Fruit fly (Drosophila melanogaster) whole organism, embryonic: ENCODE data around the gene CG34454.
A peak's percentile ranks its signal among the peaks of the same experiment; 100 is the strongest.

ENCODE experiments used
- Bdp1 ChIP-seq: fragments of 200-800 bp; sonication (Bioruptor generic); optimal IDR thresholded peaks from 3 replicates; lab custom pipeline; 2016; ENCODE audit warnings: missing biosample characterization, missing genetic modification characterization
- CG10274 ChIP-seq: fragments of 200-800 bp; sonication (Bioruptor generic); optimal IDR thresholded peaks from 3 replicates; lab custom pipeline; 2017; ENCODE audit warnings: missing biosample characterization, mild to moderate bottlenecking, missing genetic modification characterization
- CG10431 ChIP-seq: fragments of 200-800 bp; sonication (Bioruptor generic); optimal IDR thresholded peaks from 3 replicates; lab custom pipeline; 2018; ENCODE audit warnings: missing biosample characterization, mild to moderate bottlenecking, missing genetic modification characterization
- CG10959 ChIP-seq: fragments of 200-800 bp; sonication (Bioruptor generic); IDR thresholded peaks from 2 replicates; pipeline ENCODE4 v1.3.6; 2022; ENCODE audit warnings: missing biosample characterization, missing genetic modification characterization
- CG11398 ChIP-seq: fragments of 200-800 bp; sonication (Bioruptor generic); optimal IDR thresholded peaks from 2 replicates; lab custom pipeline; 2016; ENCODE audit warnings: missing biosample characterization, missing genetic modification characterization
- CG12659 ChIP-seq: fragments of 200-800 bp; sonication (Bioruptor generic); optimal IDR thresholded peaks from 3 replicates; lab custom pipeline; 2017; ENCODE audit warnings: mild to moderate bottlenecking, missing biosample characterization, missing genetic modification reagents, missing genetic modification characterization
- CG12744 ChIP-seq: fragments of 200-800 bp; sonication (Bioruptor generic); optimal IDR thresholded peaks from 2 replicates; lab custom pipeline; 2016; ENCODE audit warnings: missing biosample characterization, missing genetic modification characterization
- CG17328 ChIP-seq: fragments of 200-800 bp; sonication (Bioruptor generic); IDR thresholded peaks from 2 replicates; pipeline ENCODE4 v1.3.6; 2022; ENCODE audit warnings: missing biosample characterization, missing genetic modification characterization
- CG4328 ChIP-seq: fragments of 200-800 bp; sonication (Bioruptor generic); optimal IDR thresholded peaks from 3 replicates; lab custom pipeline; 2017; ENCODE audit warnings: missing biosample characterization, missing genetic modification reagents, missing genetic modification characterization
- CG5245 ChIP-seq: fragments of 200-800 bp; sonication (Bioruptor generic); optimal IDR thresholded peaks from 3 replicates; lab custom pipeline; 2016; ENCODE audit warnings: missing biosample characterization, missing genetic modification characterization
- CG6272 ChIP-seq: fragments of 200-800 bp; sonication (Bioruptor generic); IDR thresholded peaks from 2 replicates; pipeline ENCODE4 v1.3.6; 2022; ENCODE audit warnings: missing biosample characterization, missing genetic modification characterization
- CG6765 ChIP-seq: fragments of 200-800 bp; sonication (Bioruptor generic); optimal IDR thresholded peaks from 3 replicates; lab custom pipeline; 2017; ENCODE audit warnings: missing biosample characterization, mild to moderate bottlenecking, missing genetic modification characterization
- CG8924 ChIP-seq: fragments of 200-800 bp; optimal IDR thresholded peaks from 3 replicates; lab custom pipeline; 2019; ENCODE audit warnings: missing biosample characterization, mild to moderate bottlenecking, missing genetic modification characterization, moderate library complexity
- CG8944 ChIP-seq: fragments of 200-800 bp; sonication (Bioruptor generic); optimal IDR thresholded peaks from 3 replicates; lab custom pipeline; 2016; ENCODE audit warnings: missing biosample characterization, missing genetic modification characterization
- Chrac-16 ChIP-seq: fragments of 200-800 bp; sonication (Bioruptor generic); optimal IDR thresholded peaks from 3 replicates; lab custom pipeline; 2016; ENCODE audit warnings: missing biosample characterization, missing genetic modification characterization
- Dbx ChIP-seq: fragments of 200-800 bp; sonication (Bioruptor generic); IDR thresholded peaks from 3 replicates; pipeline ENCODE4 v1.3.6; 2022; ENCODE audit warnings: missing biosample characterization, missing genetic modification characterization
- Gug ChIP-seq: fragments of 200-800 bp; sonication (Bioruptor generic); IDR thresholded peaks from 4 replicates; pipeline ENCODE4 v1.3.6; 2022; ENCODE audit warnings: missing biosample characterization, missing genetic modification characterization
- H2.0 ChIP-seq: fragments of 200-800 bp; sonication (Bioruptor generic); IDR thresholded peaks from 2 replicates; pipeline ENCODE4 v1.3.6; 2022; ENCODE audit warnings: missing biosample characterization, missing genetic modification characterization
- HmgZ ChIP-seq: fragments of 200-800 bp; sonication (Bioruptor generic); optimal IDR thresholded peaks from 2 replicates; lab custom pipeline; 2018; ENCODE audit warnings: missing biosample characterization, mild to moderate bottlenecking, missing genetic modification characterization
- MESR4 ChIP-seq: fragments of 200-800 bp; sonication (Bioruptor generic); optimal IDR thresholded peaks from 2 replicates; lab custom pipeline; 2018; ENCODE audit warnings: missing biosample characterization, mild to moderate bottlenecking, missing genetic modification characterization, moderate library complexity
- Max ChIP-seq: fragments of 200-800 bp; sonication (Bioruptor generic); optimal IDR thresholded peaks from 2 replicates; lab custom pipeline; 2016; ENCODE audit warnings: missing biosample characterization, mild to moderate bottlenecking, missing genetic modification characterization
- Meics ChIP-seq: fragments of 200-800 bp; sonication (Bioruptor generic); optimal IDR thresholded peaks from 2 replicates; lab custom pipeline; 2017; ENCODE audit warnings: missing biosample characterization, mild to moderate bottlenecking, missing genetic modification characterization
- NC2α ChIP-seq: fragments of 200-800 bp; sonication (Bioruptor generic); optimal IDR thresholded peaks from 2 replicates; lab custom pipeline; 2016; ENCODE audit warnings: missing biosample characterization, missing genetic modification characterization
- Nf-YC ChIP-seq: fragments of 200-800 bp; optimal IDR thresholded peaks from 3 replicates; lab custom pipeline; 2019; ENCODE audit warnings: missing biosample characterization, mild to moderate bottlenecking, missing genetic modification characterization, moderate library complexity
- Opbp ChIP-seq: fragments of 200-800 bp; sonication (Bioruptor generic); IDR thresholded peaks from 3 replicates; pipeline ENCODE4 v1.3.6; 2022; ENCODE audit warnings: missing biosample characterization, missing genetic modification characterization; ENCODE audit not compliant: partially characterized antibody
- Optix ChIP-seq: fragments of 200-800 bp; sonication (Bioruptor generic); IDR thresholded peaks from 3 replicates; pipeline ENCODE4 v1.3.6; 2022; ENCODE audit warnings: missing biosample characterization, missing genetic modification characterization
- Sry-β ChIP-seq: fragments of 200-800 bp; sonication (Bioruptor generic); optimal IDR thresholded peaks from 2 replicates; lab custom pipeline; 2018; ENCODE audit warnings: missing biosample characterization, mild to moderate bottlenecking, missing genetic modification characterization, moderate library complexity
- Taf1 ChIP-seq: fragments of 200-800 bp; sonication (Bioruptor generic); IDR thresholded peaks from 2 replicates; pipeline ENCODE4 v1.3.6; 2022; ENCODE audit warnings: missing biosample characterization, missing genetic modification characterization
- bbx ChIP-seq: fragments of 200-800 bp; sonication (Bioruptor generic); IDR thresholded peaks from 2 replicates; pipeline ENCODE4 v1.3.6; 2022; ENCODE audit warnings: missing biosample characterization, missing genetic modification characterization; ENCODE audit not compliant: partially characterized antibody
- cas ChIP-seq: fragments of 200-800 bp; sonication (Bioruptor generic); IDR thresholded peaks from 2 replicates; pipeline ENCODE4 v1.3.6; 2022; ENCODE audit warnings: missing biosample characterization, missing genetic modification characterization
- ci ChIP-seq: fragments of 200-800 bp; sonication (Bioruptor generic); IDR thresholded peaks from 3 replicates; pipeline ENCODE4 v1.3.6; 2022; ENCODE audit warnings: missing biosample characterization, missing genetic modification characterization
- crp ChIP-seq, 2 experiments: fragments of 200-800 bp; sonication (Bioruptor generic); optimal IDR thresholded peaks; 2 replicates in 1 of 2; 3 replicates in 1 of 2; lab custom pipeline; 2017; ENCODE audit warnings: missing biosample characterization in 2 of 2, missing genetic modification characterization in 2 of 2, mild to moderate bottlenecking in 1 of 2, moderate library complexity in 1 of 2
- dpn ChIP-seq, 2 experiments: fragments of 200-800 bp; sonication (Bioruptor generic); optimal IDR thresholded peaks; 3 replicates each; lab custom pipeline; 2016; ENCODE audit warnings: missing biosample characterization in 2 of 2, missing genetic modification characterization in 2 of 2
- dysf ChIP-seq: fragments of 200-800 bp; sonication (Bioruptor generic); IDR thresholded peaks from 3 replicates; pipeline ENCODE4 v1.3.6; 2022; ENCODE audit warnings: missing biosample characterization, missing genetic modification characterization
- grau ChIP-seq: fragments of 200-800 bp; optimal IDR thresholded peaks from 3 replicates; lab custom pipeline; 2019; ENCODE audit warnings: missing biosample characterization, mild to moderate bottlenecking, missing genetic modification characterization, moderate library complexity
- gro ChIP-seq: fragments of 200-800 bp; sonication (Bioruptor generic); optimal IDR thresholded peaks from 2 replicates; lab custom pipeline; 2016; ENCODE audit warnings: missing biosample characterization, missing genetic modification characterization
- jing ChIP-seq: fragments of 200-800 bp; sonication (Bioruptor generic); optimal IDR thresholded peaks from 2 replicates; lab custom pipeline; 2018; ENCODE audit warnings: missing biosample characterization, mild to moderate bottlenecking, missing genetic modification characterization
- knrl ChIP-seq: fragments of 200-800 bp; sonication (Bioruptor generic); IDR thresholded peaks from 3 replicates; pipeline ENCODE4 v1.3.6; 2022; ENCODE audit warnings: missing biosample characterization, missing genetic modification characterization; ENCODE audit not compliant: partially characterized antibody
- onecut ChIP-seq: fragments of 200-800 bp; sonication (Bioruptor generic); IDR thresholded peaks from 2 replicates; pipeline ENCODE4 v1.3.6; 2022; ENCODE audit warnings: missing biosample characterization, missing genetic modification characterization
- pros ChIP-seq: fragments of 200-800 bp; sonication (Bioruptor generic); optimal IDR thresholded peaks from 3 replicates; lab custom pipeline; 2019; ENCODE audit warnings: missing biosample characterization, mild to moderate bottlenecking, missing genetic modification characterization, moderate library complexity
- salm ChIP-seq: fragments of 200-800 bp; sonication (Bioruptor generic); optimal IDR thresholded peaks from 2 replicates; lab custom pipeline; 2018; ENCODE audit warnings: missing biosample characterization, mild to moderate bottlenecking, missing genetic modification characterization
- slou ChIP-seq: fragments of 200-800 bp; sonication (Bioruptor generic); optimal IDR thresholded peaks from 3 replicates; lab custom pipeline; 2016; ENCODE audit warnings: missing biosample characterization, missing genetic modification characterization
- so ChIP-seq: fragments of 200-800 bp; sonication (Bioruptor generic); IDR thresholded peaks from 3 replicates; pipeline ENCODE4 v1.3.6; 2022; ENCODE audit warnings: missing biosample characterization, missing genetic modification characterization
- trem ChIP-seq: fragments of 200-800 bp; optimal IDR thresholded peaks from 3 replicates; lab custom pipeline; 2019; ENCODE audit warnings: missing biosample characterization, mild to moderate bottlenecking, missing genetic modification characterization, moderate library complexity
- unc-4 ChIP-seq: fragments of 200-800 bp; sonication (Bioruptor generic); IDR thresholded peaks from 2 replicates; pipeline ENCODE4 v1.3.6; 2022; ENCODE audit warnings: missing biosample characterization, missing genetic modification characterization; ENCODE audit not compliant: partially characterized antibody
- vnd ChIP-seq: fragments of 200-800 bp; sonication (Bioruptor generic); IDR thresholded peaks from 3 replicates; pipeline ENCODE4 v1.3.6; 2022; ENCODE audit warnings: missing biosample characterization, missing genetic modification characterization; ENCODE audit not compliant: partially characterized antibody
- zfh2 ChIP-seq: fragments of 200-800 bp; sonication (Bioruptor generic); optimal IDR thresholded peaks from 2 replicates; lab custom pipeline; 2016; ENCODE audit warnings: missing biosample characterization, missing genetic modification characterization

Gene CG34454

DNA sequence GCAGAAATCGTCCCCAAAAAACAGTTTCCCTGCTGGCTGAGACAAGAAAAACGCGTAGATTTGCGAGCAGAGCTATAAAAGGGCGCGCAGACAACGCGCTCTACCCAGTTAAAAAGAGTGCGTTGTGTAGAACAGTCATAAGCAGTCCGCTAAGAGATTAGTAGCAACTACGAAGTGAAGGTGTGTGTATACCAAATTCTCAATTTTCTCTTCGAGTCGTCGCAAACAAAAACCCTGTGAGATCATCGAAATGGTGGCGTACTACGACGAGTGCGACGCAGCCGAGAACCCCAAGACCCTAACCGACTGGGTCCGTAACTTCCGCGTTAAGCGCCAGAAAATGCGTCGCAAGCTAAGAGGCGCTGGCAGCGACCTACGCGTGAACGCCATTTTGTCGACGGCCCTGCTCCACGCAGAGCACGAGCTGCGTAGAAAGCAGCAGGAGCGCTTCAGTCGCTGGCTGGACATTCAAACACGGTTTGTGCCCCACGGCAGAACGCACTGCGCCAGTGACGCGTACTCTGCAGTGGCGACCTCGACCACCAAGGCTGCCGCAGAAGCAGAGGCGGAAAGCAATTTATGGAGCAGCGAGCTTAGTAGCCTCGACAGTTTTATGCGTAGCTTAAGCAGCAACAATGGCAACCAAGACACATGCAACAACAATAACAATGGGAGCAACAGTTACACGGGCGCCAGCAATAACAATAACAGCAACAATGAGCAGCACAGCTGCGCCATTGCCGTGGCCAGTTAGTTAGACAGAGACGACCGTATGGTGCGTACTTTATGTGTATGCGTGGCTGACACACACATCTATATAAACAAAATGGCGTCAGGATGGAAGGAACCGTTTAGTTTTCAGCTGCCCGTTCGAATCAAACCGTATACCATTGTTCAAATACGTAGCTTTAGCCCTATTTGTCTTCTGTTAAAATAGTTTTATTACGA lies 7.9 kb downstream of the CG34454 start (continued):
- TF ChIP-seq HmgZ (tag; lab: Kevin White, UChicago) (peak; percentile 2), CG12659 (GFP tag; lab: Kevin White, UChicago) (peak; percentile 20), CG6272 (GFP tag; lab: Robert Waterston, UW) (0 out of 2 replicates have a peak, but pooled peaks have one; percentile 21), cas (GFP tag; lab: Robert Waterston, UW) (peak; percentile 63; the same call in 1 of the 2 replicates), CG10431 (GFP tag; lab: Kevin White, UChicago) (peak; percentile 58), crp (GFP tag; optimal IDR thresholded peaks at IDR 0.05; lab: Kevin White, UChicago) (peak in 1 of 2 experiments; percentile 46), vnd (0 out of 3 replicates have a peak, but pooled peaks have one; percentile 9), ci (GFP tag; lab: Robert Waterston, UW) (peak; percentile 55), CG4328 (GFP tag; lab: Kevin White, UChicago) (peak; percentile 17), Max (GFP tag; lab: Kevin White, UChicago) (no peak), CG12744 (peak; percentile 32), trem (no peak), dysf (GFP tag; lab: Robert Waterston, UW) (no peak), H2.0 (GFP tag; lab: Robert Waterston, UW) (0 out of 2 replicates have a peak, but pooled peaks have one; percentile 10), Taf1 (GFP tag; lab: Robert Waterston, UW) (0 out of 2 replicates have a peak, but pooled peaks have one; percentile 19), gro (GFP tag; lab: Kevin White, UChicago) (peak; percentile 47), grau (tag; lab: Kevin White, UChicago) (no peak), Nf-YC (peak; percentile 24), MESR4 (GFP tag; lab: Kevin White, UChicago) (peak; percentile 99), Meics (GFP tag; lab: Kevin White, UChicago) (peak; percentile 31), Bdp1 (GFP tag; lab: Kevin White, UChicago) (peak; percentile 20), CG10959 (GFP tag; lab: Robert Waterston, UW) (peak; percentile 9; the same call in 1 of the 2 replicates), CG5245 (no peak), jing (no peak), dpn (GFP tag; optimal IDR thresholded peaks at IDR 0.05; lab: Kevin White, UChicago) (no peak), zfh2 (no peak), CG17328 (peak; percentile 30; the same call in 1 of the 2 replicates), onecut (GFP tag; lab: Robert Waterston, UW) (peak; percentile 3; the same call in 1 of the 2 replicates), bbx (GFP tag; lab: Robert Waterston, UW) (peak; percentile 64), CG8924 (peak; percentile 81), CG10274 (no peak), CG11398 (GFP tag; lab: Kevin White, UChicago) (peak; percentile 36), so (GFP tag; lab: Robert Waterston, UW) (peak; percentile 17; the same call in 1 of the 3 replicates), knrl (GFP tag; lab: Robert Waterston, UW) (0 out of 3 replicates have a peak, but pooled peaks have one; percentile 36), Gug (GFP tag; lab: Robert Waterston, UW) (0 out of 4 replicates have a peak, but pooled peaks have one; percentile 13), Optix (GFP tag; lab: Robert Waterston, UW) (peak; percentile 48; the same call in 1 of the 3 replicates), salm (tag; lab: Kevin White, UChicago) (peak; percentile 3), slou (GFP tag; lab: Kevin White, UChicago) (no peak), Chrac-16 (GFP tag; lab: Kevin White, UChicago) (no peak), unc-4 (GFP tag; lab: Robert Waterston, UW) (no peak), Dbx (GFP tag; lab: Robert Waterston, UW) (peak; percentile 25), pros (GFP tag; lab: Kevin White, UChicago) (peak; percentile 36), Sry-β (GFP tag; lab: Kevin White, UChicago) (no peak), CG6765 (no peak), NC2α (GFP tag; lab: Kevin White, UChicago) (peak; percentile 19), CG8944 (GFP tag; lab: Kevin White, UChicago) (no peak), Opbp (GFP tag; lab: Robert Waterston, UW) (peak; percentile 69)
